Fruit fly (Drosophila melanogaster) whole organism, embryonic: ENCODE results near the gene CG10185.

Source experiments
- Antp ChIP-seq: fragments of 200-800 bp; sonication (Bioruptor generic); optimal IDR thresholded peaks from 3 replicates; lab custom pipeline; 2016; ENCODE audit warnings: missing biosample characterization, missing genetic modification characterization
- BEAF-32 ChIP-seq: fragments of 200-800 bp; sonication (Bioruptor generic); optimal IDR thresholded peaks from 3 replicates; lab custom pipeline; 2017; ENCODE audit warnings: missing biosample characterization, missing genetic modification characterization, mild to moderate bottlenecking, moderate library complexity, missing genetic modification reagents
- CG11398 ChIP-seq: fragments of 200-800 bp; sonication (Bioruptor generic); optimal IDR thresholded peaks from 2 replicates; lab custom pipeline; 2016; ENCODE audit warnings: missing biosample characterization, missing genetic modification characterization
- CG1233 ChIP-seq: fragments of 200-800 bp; sonication (Bioruptor generic); optimal IDR thresholded peaks from 4 replicates; lab custom pipeline; 2018; ENCODE audit warnings: missing biosample characterization, mild to moderate bottlenecking, missing genetic modification characterization
- CG13424 ChIP-seq: fragments of 200-800 bp; sonication (Bioruptor generic); optimal IDR thresholded peaks from 2 replicates; lab custom pipeline; 2019; ENCODE audit warnings: missing biosample characterization, mild to moderate bottlenecking, missing genetic modification characterization, moderate library complexity
- CG17568 ChIP-seq: fragments of 200-800 bp; sonication (Bioruptor generic); optimal IDR thresholded peaks from 2 replicates; lab custom pipeline; 2018; ENCODE audit warnings: missing biosample characterization, mild to moderate bottlenecking, missing genetic modification characterization, moderate library complexity
- CG17612 ChIP-seq: fragments of 200-800 bp; sonication (Bioruptor generic); IDR thresholded peaks from 2 replicates; pipeline ENCODE4 v1.3.6; 2022; ENCODE audit warnings: missing biosample characterization, missing genetic modification characterization
- CG17802 ChIP-seq: fragments of 200-800 bp; sonication (Bioruptor generic); optimal IDR thresholded peaks from 2 replicates; lab custom pipeline; 2018; ENCODE audit warnings: missing biosample characterization, mild to moderate bottlenecking, missing genetic modification characterization, moderate library complexity
- CG1792 ChIP-seq: fragments of 200-800 bp; sonication (Bioruptor generic); optimal IDR thresholded peaks from 2 replicates; lab custom pipeline; 2016; ENCODE audit warnings: missing biosample characterization, missing genetic modification characterization
- CG18476 ChIP-seq: fragments of 200-800 bp; sonication (Bioruptor generic); optimal IDR thresholded peaks from 2 replicates; lab custom pipeline; 2016; ENCODE audit warnings: missing biosample characterization, mild to moderate bottlenecking, missing genetic modification characterization
- CG2199 ChIP-seq: fragments of 200-800 bp; sonication (Bioruptor generic); IDR thresholded peaks from 3 replicates; pipeline ENCODE4 v1.3.6; 2022; ENCODE audit warnings: missing biosample characterization, missing genetic modification characterization
- CG2202 ChIP-seq: fragments of 200-800 bp; sonication (Bioruptor generic); optimal IDR thresholded peaks from 2 replicates; lab custom pipeline; 2018; ENCODE audit warnings: missing biosample characterization, mild to moderate bottlenecking, missing genetic modification characterization
- CG33213 ChIP-seq: fragments of 200-800 bp; sonication (Bioruptor generic); optimal IDR thresholded peaks from 3 replicates; lab custom pipeline; 2016; ENCODE audit warnings: missing biosample characterization, missing genetic modification characterization
- CG33557 ChIP-seq: fragments of 200-800 bp; sonication (Bioruptor generic); optimal IDR thresholded peaks from 2 replicates; lab custom pipeline; 2019; ENCODE audit warnings: missing biosample characterization, mild to moderate bottlenecking, missing genetic modification characterization, moderate library complexity
- CG5245 ChIP-seq: fragments of 200-800 bp; sonication (Bioruptor generic); optimal IDR thresholded peaks from 3 replicates; lab custom pipeline; 2016; ENCODE audit warnings: missing biosample characterization, missing genetic modification characterization
- CG6254 ChIP-seq: fragments of 200-800 bp; sonication (Bioruptor generic); optimal IDR thresholded peaks from 3 replicates; lab custom pipeline; 2017; ENCODE audit warnings: mild to moderate bottlenecking, missing biosample characterization, missing genetic modification reagents, missing genetic modification characterization
- CG6272 ChIP-seq: fragments of 200-800 bp; sonication (Bioruptor generic); IDR thresholded peaks from 2 replicates; pipeline ENCODE4 v1.3.6; 2022; ENCODE audit warnings: missing biosample characterization, missing genetic modification characterization
- CG7556 ChIP-seq: fragments of 200-800 bp; sonication (Bioruptor generic); optimal IDR thresholded peaks from 2 replicates; lab custom pipeline; 2017; ENCODE audit warnings: missing biosample characterization, mild to moderate bottlenecking, missing genetic modification characterization
- CG7987 ChIP-seq: fragments of 200-800 bp; sonication (Bioruptor generic); optimal IDR thresholded peaks from 2 replicates; lab custom pipeline; 2018; ENCODE audit warnings: missing biosample characterization, mild to moderate bottlenecking, missing genetic modification characterization, moderate library complexity
- CG8765 ChIP-seq: fragments of 200-800 bp; sonication (Bioruptor generic); IDR thresholded peaks from 2 replicates; pipeline ENCODE4 v1.3.6; 2022; ENCODE audit warnings: missing biosample characterization, missing genetic modification characterization
- CG9876 ChIP-seq: fragments of 200-800 bp; sonication (Bioruptor generic); optimal IDR thresholded peaks from 2 replicates; lab custom pipeline; 2016; ENCODE audit warnings: missing biosample characterization, missing genetic modification characterization
- D19A ChIP-seq: fragments of 200-800 bp; optimal IDR thresholded peaks from 3 replicates; lab custom pipeline; 2019; ENCODE audit warnings: missing biosample characterization, mild to moderate bottlenecking, missing genetic modification characterization, moderate library complexity
- Dad ChIP-seq: fragments of 200-800 bp; sonication (Bioruptor generic); optimal IDR thresholded peaks from 3 replicates; lab custom pipeline; 2016; ENCODE audit warnings: missing biosample characterization, missing genetic modification characterization
- Dp ChIP-seq: fragments of 200-800 bp; sonication (Bioruptor generic); optimal IDR thresholded peaks from 2 replicates; lab custom pipeline; 2018; ENCODE audit warnings: missing biosample characterization, mild to moderate bottlenecking, missing genetic modification characterization, moderate library complexity
- GATAe ChIP-seq: fragments of 200-800 bp; sonication (Bioruptor generic); conservative IDR thresholded peaks from 2 replicates; pipeline ENCODE4 v1.3.6; 2022; ENCODE audit warnings: missing biosample characterization, missing genetic modification characterization
- Hey ChIP-seq: fragments of 200-800 bp; sonication (Bioruptor generic); optimal IDR thresholded peaks from 3 replicates; lab custom pipeline; 2018; ENCODE audit warnings: missing biosample characterization, mild to moderate bottlenecking, missing genetic modification characterization
- MESR4 ChIP-seq: fragments of 200-800 bp; sonication (Bioruptor generic); optimal IDR thresholded peaks from 2 replicates; lab custom pipeline; 2018; ENCODE audit warnings: missing biosample characterization, mild to moderate bottlenecking, missing genetic modification characterization, moderate library complexity
- Oaz ChIP-seq: fragments of 200-800 bp; sonication (Bioruptor generic); IDR thresholded peaks from 2 replicates; pipeline ENCODE4 v1.3.6; 2022; ENCODE audit warnings: missing biosample characterization, missing genetic modification characterization
- Sox100B ChIP-seq: fragments of 200-800 bp; sonication (Bioruptor generic); optimal IDR thresholded peaks from 3 replicates; lab custom pipeline; 2018; ENCODE audit warnings: missing biosample characterization, mild to moderate bottlenecking, missing genetic modification characterization
- Stat92E ChIP-seq, 3 experiments: fragments of >200 bp in 2 of 3; fragments of 200-800 bp in 1 of 3; sonication (Bioruptor generic) in 1 of 3; optimal IDR thresholded peaks; 2 replicates each; lab custom pipeline; 2017 to 2019; ENCODE audit warnings: missing biosample characterization in 3 of 3, missing genetic modification characterization in 3 of 3, mild to moderate bottlenecking in 1 of 3, moderate library complexity in 1 of 3
- Trl ChIP-seq, 3 experiments: fragments of >200 bp in 2 of 3; fragments of 200-800 bp in 1 of 3; sonication (Bioruptor generic) in 1 of 3; optimal IDR thresholded peaks; 2 replicates in 1 of 3; 3 replicates in 2 of 3; lab custom pipeline; 2016 to 2017; ENCODE audit warnings: missing biosample characterization in 1 of 3, missing genetic modification characterization in 1 of 3
- Usf ChIP-seq: fragments of 200-800 bp; sonication (Bioruptor generic); optimal IDR thresholded peaks from 2 replicates; lab custom pipeline; 2017; ENCODE audit warnings: missing genotype, missing biosample characterization, missing genetic modification characterization
- Xbp1 ChIP-seq: fragments of 200-800 bp; sonication (Bioruptor generic); optimal IDR thresholded peaks from 3 replicates; lab custom pipeline; 2016; ENCODE audit warnings: missing biosample characterization, mild to moderate bottlenecking, missing genetic modification characterization
- al ChIP-seq: fragments of 200-800 bp; sonication (Bioruptor generic); IDR thresholded peaks from 2 replicates; pipeline ENCODE4 v1.3.6; 2022; ENCODE audit warnings: missing biosample characterization, missing genetic modification characterization
- cwo ChIP-seq: fragments of 200-800 bp; sonication (Bioruptor generic); optimal IDR thresholded peaks from 3 replicates; lab custom pipeline; 2017; ENCODE audit warnings: missing biosample characterization, missing genetic modification characterization, mild to moderate bottlenecking, moderate library complexity, missing genetic modification reagents
- fd64A ChIP-seq: fragments of 200-800 bp; sonication (Bioruptor generic); optimal IDR thresholded peaks from 3 replicates; lab custom pipeline; 2018; ENCODE audit warnings: missing biosample characterization, mild to moderate bottlenecking, missing genetic modification characterization
- h ChIP-seq: fragments of >200 bp; optimal IDR thresholded peaks from 2 replicates; lab custom pipeline; 2017
- hkb ChIP-seq, 2 experiments: fragments of 200-800 bp in 1 of 2; fragments of >200 bp in 1 of 2; sonication (Bioruptor generic) in 1 of 2; IDR thresholded peaks in 1 of 2; optimal IDR thresholded peaks in 1 of 2; 2 replicates each; pipeline versions ENCODE4 v1.3.6 to Lab custom; 2017 to 2022; ENCODE audit warnings: missing biosample characterization in 1 of 2, missing genetic modification characterization in 1 of 2
- jumu ChIP-seq: fragments of 200-800 bp; sonication (Bioruptor generic); optimal IDR thresholded peaks from 3 replicates; lab custom pipeline; 2016; ENCODE audit warnings: missing biosample characterization, missing genetic modification characterization
- luna ChIP-seq: fragments of 200-800 bp; sonication (Bioruptor generic); optimal IDR thresholded peaks from 2 replicates; lab custom pipeline; 2016; ENCODE audit warnings: missing biosample characterization, missing genetic modification characterization
- nom ChIP-seq: fragments of 200-800 bp; sonication (Bioruptor generic); optimal IDR thresholded peaks from 2 replicates; lab custom pipeline; 2017; ENCODE audit warnings: missing biosample characterization, missing genetic modification characterization, mild to moderate bottlenecking, moderate library complexity, missing genetic modification reagents
- org-1 ChIP-seq: fragments of 200-800 bp; sonication (Bioruptor generic); optimal IDR thresholded peaks from 2 replicates; lab custom pipeline; 2017; ENCODE audit warnings: missing biosample characterization, missing genetic modification characterization
- pb ChIP-seq: fragments of 200-800 bp; sonication (Bioruptor generic); optimal IDR thresholded peaks from 3 replicates; lab custom pipeline; 2016; ENCODE audit warnings: missing biosample characterization, missing genetic modification characterization
- slp2 ChIP-seq: fragments of 200-800 bp; sonication (Bioruptor generic); optimal IDR thresholded peaks from 2 replicates; lab custom pipeline; 2016; ENCODE audit warnings: missing biosample characterization, missing genetic modification characterization
- sr ChIP-seq: fragments of 200-800 bp; sonication (Bioruptor generic); IDR thresholded peaks from 3 replicates; pipeline ENCODE4 v1.3.6; 2022; ENCODE audit warnings: missing biosample characterization, missing genetic modification characterization
- tin ChIP-seq: fragments of 200-800 bp; sonication (Bioruptor generic); optimal IDR thresholded peaks from 3 replicates; lab custom pipeline; 2016; ENCODE audit warnings: missing biosample characterization, missing genetic modification characterization
- wdn ChIP-seq: fragments of 200-800 bp; sonication (Bioruptor generic); IDR thresholded peaks from 2 replicates; pipeline ENCODE4 v1.3.6; 2022; ENCODE audit warnings: missing biosample characterization, missing genetic modification characterization
- wek ChIP-seq: fragments of 200-800 bp; sonication (Bioruptor generic); optimal IDR thresholded peaks from 3 replicates; lab custom pipeline; 2018; ENCODE audit warnings: missing biosample characterization, mild to moderate bottlenecking, missing genetic modification characterization, moderate library complexity
- zfh2 ChIP-seq: fragments of 200-800 bp; sonication (Bioruptor generic); optimal IDR thresholded peaks from 2 replicates; lab custom pipeline; 2016; ENCODE audit warnings: missing biosample characterization, missing genetic modification characterization

Gene CG10185

dm6 chr3R:16094011-16094729 lies 26.8 kb upstream of the CG10185 start (continued):
- TF ChIP-seq al (GFP tag; lab: Robert Waterston, UW): no peak
- TF ChIP-seq BEAF-32 (GFP tag; lab: Kevin White, UChicago): no peak
- no peak for TF ChIP-seq CG9876 (GFP tag; lab: Kevin White, UChicago)
- no peak for TF ChIP-seq CG11398
- TF ChIP-seq CG2199: 0 out of 3 replicates have a peak, but pooled peaks have one; percentile 66
- no peak for TF ChIP-seq CG6272 (GFP tag; lab: Robert Waterston, UW)
- TF ChIP-seq pb (GFP tag; lab: Kevin White, UChicago): no peak
- no peak for TF ChIP-seq CG33213
- peak; percentile 59 for TF ChIP-seq Usf (GFP tag; lab: Kevin White, UChicago)
- peak; percentile 93 for TF ChIP-seq CG7556
- no peak for TF ChIP-seq CG8765 (GFP tag; lab: Robert Waterston, UW)
- peak; percentile 63 for TF ChIP-seq CG18476 (GFP tag; lab: Kevin White, UChicago)
- TF ChIP-seq Dad (GFP tag; lab: Kevin White, UChicago): no peak
- TF ChIP-seq cwo (GFP tag; lab: Kevin White, UChicago): peak; percentile 61
- no peak for TF ChIP-seq Oaz (GFP tag; lab: Robert Waterston, UW)
- TF ChIP-seq fd64A (GFP tag; lab: Kevin White, UChicago): no peak
- peak; percentile 63 for TF ChIP-seq CG1233 (GFP tag; lab: Kevin White, UChicago)
- no peak for TF ChIP-seq CG7987 (GFP tag; lab: Kevin White, UChicago)
- no peak for TF ChIP-seq h
- peak; percentile 86 for TF ChIP-seq CG13424 (tag; lab: Kevin White, UChicago)
- TF ChIP-seq CG2202 (tag; lab: Kevin White, UChicago): peak; percentile 51
- TF ChIP-seq CG17612 (GFP tag; lab: Robert Waterston, UW): no peak
- no peak for TF ChIP-seq Hey (tag; lab: Kevin White, UChicago)
- TF ChIP-seq CG5245 (GFP tag; lab: Kevin White, UChicago): peak; percentile 58
- peak; percentile 64 for TF ChIP-seq nom (GFP tag; lab: Kevin White, UChicago)
- no peak for TF ChIP-seq zfh2 (GFP tag; lab: Kevin White, UChicago)
- TF ChIP-seq Dp (GFP tag; lab: Kevin White, UChicago): no peak
- TF ChIP-seq jumu (GFP tag; lab: Kevin White, UChicago): no peak
- TF ChIP-seq hkb (optimal IDR thresholded peaks at IDR 0.05; lab: Kevin White, UChicago): no peak
- peak; percentile 52; the same call in 1 of the 2 replicates for TF ChIP-seq hkb (GFP tag; IDR thresholded peaks at IDR 0.05; lab: Robert Waterston, UW)
- TF ChIP-seq luna (GFP tag; lab: Kevin White, UChicago): no peak
- TF ChIP-seq slp2 (GFP tag; lab: Kevin White, UChicago): no peak
- no peak for TF ChIP-seq CG17802 (tag; lab: Kevin White, UChicago)
- no peak for TF ChIP-seq wek (GFP tag; lab: Kevin White, UChicago)
- TF ChIP-seq CG1792 (GFP tag; lab: Kevin White, UChicago): no peak
- TF ChIP-seq Sox100B (GFP tag; lab: Kevin White, UChicago): peak; percentile 95
- peak; percentile 81 for TF ChIP-seq CG6254
- TF ChIP-seq sr (GFP tag; lab: Robert Waterston, UW): peak; percentile 71; the same call in 1 of the 3 replicates
- TF ChIP-seq tin: peak; percentile 77
- no peak for TF ChIP-seq Trl (optimal IDR thresholded peaks at IDR 0.05; lab: Kevin White, UChicago)
- peak; percentile 12 for TF ChIP-seq Trl (GFP tag; optimal IDR thresholded peaks at IDR 0.05; lab: Kevin White, UChicago)
- TF ChIP-seq MESR4 (GFP tag; lab: Kevin White, UChicago): no peak
- peak; percentile 74 for TF ChIP-seq CG33557 (GFP tag; lab: Kevin White, UChicago)
- TF ChIP-seq Antp: no peak
- TF ChIP-seq CG17568 (GFP tag; lab: Kevin White, UChicago): no peak
- TF ChIP-seq Xbp1 (GFP tag; lab: Kevin White, UChicago): peak; percentile 73
- TF ChIP-seq wdn (GFP tag; lab: Robert Waterston, UW): no peak
- peak; percentile 85 for TF ChIP-seq D19A (tag; lab: Kevin White, UChicago)
- TF ChIP-seq Stat92E (GFP tag; optimal IDR thresholded peaks at IDR 0.05; lab: Kevin White, UChicago): peak in 1 of 3 experiments; percentile 77
- TF ChIP-seq GATAe (GFP tag; lab: Robert Waterston, UW): no peak
- peak; percentile 71 for TF ChIP-seq org-1 (GFP tag; lab: Kevin White, UChicago)
